Fruit fly (Drosophila melanogaster): ENCODE results near the gene Cog4.

Gene Cog4

dm6 chr2L:10499608-10500007 lies 11.2 kb upstream of the Cog4 start:
- no peak for TF ChIP-seq Snoo (tag; optimal IDR thresholded peaks at IDR 0.05)
- TF ChIP-seq CG32121 (GFP tag; IDR thresholded peaks at IDR 0.05) = no peak
- TF ChIP-seq Pif1B (GFP tag; optimal IDR thresholded peaks at IDR 0.05) = no peak
- no peak for TF ChIP-seq fd96Ca (GFP tag; IDR thresholded peaks at IDR 0.05)
- TF ChIP-seq CG12605 (GFP tag; IDR thresholded peaks at IDR 0.05) = no peak
- no peak for TF ChIP-seq CG13204 (GFP tag; optimal IDR thresholded peaks at IDR 0.05)
- no peak for TF ChIP-seq EcR (GFP tag; optimal IDR thresholded peaks at IDR 0.05)
- no peak for TF ChIP-seq Ets98B (GFP tag; IDR thresholded peaks at IDR 0.05)
- TF ChIP-seq CG9948 (tag; optimal IDR thresholded peaks at IDR 0.05) = no peak
- TF ChIP-seq CG8159 (tag; optimal IDR thresholded peaks at IDR 0.05) = no peak
- no peak for TF ChIP-seq rn (GFP tag; IDR thresholded peaks at IDR 0.05)
- no peak for TF ChIP-seq CG10348 (GFP tag; IDR thresholded peaks at IDR 0.05)
- no peak for TF ChIP-seq Pif1A (GFP tag; optimal IDR thresholded peaks at IDR 0.05)
- no peak for TF ChIP-seq CG17806 (tag; optimal IDR thresholded peaks at IDR 0.05)

DNA sequence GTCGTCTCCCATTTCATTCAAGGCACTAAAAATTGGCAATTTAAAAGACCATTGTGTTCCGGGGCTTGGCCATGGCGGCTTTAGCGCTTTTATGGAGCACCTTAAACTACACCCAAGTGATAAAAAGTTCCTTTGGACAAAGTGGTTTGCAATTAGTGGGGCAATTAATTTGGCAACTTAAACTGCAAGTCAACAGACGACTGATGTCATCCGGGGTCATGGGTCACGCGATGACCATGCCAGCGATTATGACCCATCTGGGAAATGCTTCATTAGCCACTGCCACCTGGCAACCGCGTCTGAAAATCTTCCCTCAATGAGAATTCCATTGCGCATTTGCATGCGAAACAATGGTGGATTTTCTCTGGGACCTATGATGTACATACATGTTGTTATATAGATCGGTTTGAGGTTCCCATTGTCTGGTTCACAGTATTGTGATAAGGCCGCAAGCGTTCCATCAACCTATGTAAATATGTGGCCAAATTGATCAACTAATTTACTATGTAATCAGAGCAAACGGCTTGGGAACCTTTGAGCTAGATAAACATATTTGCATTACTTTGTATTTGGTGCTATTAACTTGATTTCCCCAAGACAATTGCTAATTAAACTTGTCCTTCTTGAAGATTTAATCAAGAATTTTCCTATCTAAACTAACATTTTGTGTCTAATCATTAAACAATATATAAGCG lies 8.8 kb upstream of the Cog4 start:
- TF ChIP-seq CG15710 (tag; optimal IDR thresholded peaks at IDR 0.05) = no peak
- no peak for TF ChIP-seq CG13204 (GFP tag; optimal IDR thresholded peaks at IDR 0.05)
- TF ChIP-seq fd96Ca (GFP tag; IDR thresholded peaks at IDR 0.05) = no peak
- no peak for TF ChIP-seq CG10348 (GFP tag; IDR thresholded peaks at IDR 0.05)

DNA sequence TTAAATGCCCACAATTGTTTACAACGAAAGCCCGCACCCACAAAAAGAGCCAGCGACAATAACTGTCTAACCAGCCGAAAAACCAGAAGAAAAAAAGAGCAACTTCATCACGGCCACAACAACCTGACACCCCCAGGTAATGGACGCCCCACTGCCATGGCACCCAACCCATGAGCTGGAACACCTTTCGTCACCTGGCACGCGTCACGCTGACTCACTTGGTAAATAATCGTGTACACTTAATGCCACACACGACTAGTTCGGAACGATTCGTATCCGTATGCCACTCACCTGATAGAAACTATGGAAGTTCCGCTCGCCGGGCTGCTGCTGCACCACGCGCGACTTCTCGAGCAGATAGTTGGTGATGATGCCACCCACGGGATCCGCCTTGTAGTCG lies 7.9 kb upstream of the Cog4 start:
- TF ChIP-seq CG12605 (GFP tag; IDR thresholded peaks at IDR 0.05) (no peak), D1 (tag; optimal IDR thresholded peaks at IDR 0.05) (no peak), CG14655 (GFP tag; optimal IDR thresholded peaks at IDR 0.05) (no peak), Snoo (tag; optimal IDR thresholded peaks at IDR 0.05) (no peak), fd96Ca (GFP tag; IDR thresholded peaks at IDR 0.05) (no peak)

dm6 chr2L:10495495-10495894 lies 7.1 kb upstream of the Cog4 start:
- TF ChIP-seq CG10348 (GFP tag; IDR thresholded peaks at IDR 0.05) = no peak

dm6 chr2L:10491354-10491753 lies 2.9 kb upstream of the Cog4 start, which contains the start of gene CG13144:
Gene CG13144 (minus strand): TSS chr2L:10491454.
- TF ChIP-seq Pif1B (GFP tag; optimal IDR thresholded peaks at IDR 0.05) (no peak), CG15710 (tag; optimal IDR thresholded peaks at IDR 0.05) (no peak), CG9948 (tag; optimal IDR thresholded peaks at IDR 0.05) (no peak), rn (GFP tag; IDR thresholded peaks at IDR 0.05) (no peak), CG8301 (tag; optimal IDR thresholded peaks at IDR 0.05) (no peak), Snoo (tag; optimal IDR thresholded peaks at IDR 0.05) (no peak), D1 (tag; optimal IDR thresholded peaks at IDR 0.05) (no peak), CG4496 (GFP tag; IDR thresholded peaks at IDR 0.05) (no peak)

- TF ChIP-seq EcR (GFP tag; optimal IDR thresholded peaks at IDR 0.05) (no peak), CG4496 (GFP tag; IDR thresholded peaks at IDR 0.05) (no peak), CG10348 (GFP tag; IDR thresholded peaks at IDR 0.05) (no peak), gl (tag; optimal IDR thresholded peaks at IDR 0.05) (no peak), CG8301 (tag; optimal IDR thresholded peaks at IDR 0.05) (no peak), D1 (tag; optimal IDR thresholded peaks at IDR 0.05) (no peak), CG15710 (tag; optimal IDR thresholded peaks at IDR 0.05) (no peak), CG17806 (tag; optimal IDR thresholded peaks at IDR 0.05) (no peak), CG14655 (GFP tag; optimal IDR thresholded peaks at IDR 0.05) (no peak), CG9948 (tag; optimal IDR thresholded peaks at IDR 0.05) (no peak), rn (GFP tag; IDR thresholded peaks at IDR 0.05) (no peak), CG34367 (tag; optimal IDR thresholded peaks at IDR 0.05) (no peak), Pif1A (GFP tag; optimal IDR thresholded peaks at IDR 0.05) (no peak), CG8159 (tag; optimal IDR thresholded peaks at IDR 0.05) (no peak), Snoo (tag; optimal IDR thresholded peaks at IDR 0.05) (no peak), CG12605 (GFP tag; IDR thresholded peaks at IDR 0.05) (no peak), fd96Ca (GFP tag; IDR thresholded peaks at IDR 0.05) (no peak)
Measured at dm6 chr2L:10483073-10483472, 5.3 kb downstream of the Cog4 start, which contains the start of gene Grip75. Gene Grip75 (plus strand): TSS chr2L:10483295.

dm6 chr2L:10479859-10480258 lies 8.6 kb downstream of the Cog4 start:
- TF ChIP-seq CG17806 (tag; optimal IDR thresholded peaks at IDR 0.05) = no peak
- no peak for TF ChIP-seq CG14655 (GFP tag; optimal IDR thresholded peaks at IDR 0.05)
- TF ChIP-seq Pif1A (GFP tag; optimal IDR thresholded peaks at IDR 0.05) = no peak
- TF ChIP-seq Ets98B (GFP tag; IDR thresholded peaks at IDR 0.05) = no peak
- TF ChIP-seq CG12605 (GFP tag; IDR thresholded peaks at IDR 0.05) = no peak; the same call in 1 of the 2 replicates
- no peak for TF ChIP-seq CG13204 (GFP tag; optimal IDR thresholded peaks at IDR 0.05)
- TF ChIP-seq gl (tag; optimal IDR thresholded peaks at IDR 0.05) = peak; percentile 7
- TF ChIP-seq CG9948 (tag; optimal IDR thresholded peaks at IDR 0.05) = no peak
- TF ChIP-seq CG34367 (tag; optimal IDR thresholded peaks at IDR 0.05) = no peak
- TF ChIP-seq CG32121 (GFP tag; IDR thresholded peaks at IDR 0.05) = peak; percentile 47
- TF ChIP-seq D1 (tag; optimal IDR thresholded peaks at IDR 0.05) = no peak
- TF ChIP-seq fd96Ca (GFP tag; IDR thresholded peaks at IDR 0.05) = no peak
- no peak for TF ChIP-seq rn (GFP tag; IDR thresholded peaks at IDR 0.05)
- TF ChIP-seq CG8159 (tag; optimal IDR thresholded peaks at IDR 0.05) = no peak
- no peak for TF ChIP-seq CG4496 (GFP tag; IDR thresholded peaks at IDR 0.05)
